Worm (Caenorhabditis elegans) whole organism, early embryonic: ENCODE results near the gene nhr-154.

Experiments
- aly-1 ChIP-seq: sonication (generic microtip); optimal IDR thresholded peaks from 2 replicates; lab custom pipeline; 2016; ENCODE audit warnings: missing genetic modification characterization, missing compliant biosample characterization
- ama-1 ChIP-seq: fragments of 150-350 bp; optimal IDR thresholded peaks from 2 replicates; lab custom pipeline; 2014
- ets-7 ChIP-seq: sonication (generic microtip); optimal IDR thresholded peaks from 2 replicates; lab custom pipeline; 2016; ENCODE audit warnings: missing genotype, missing genetic modification characterization, missing compliant biosample characterization
- flt-1 ChIP-seq: fragments of 200-800 bp; sonication (Bioruptor generic); IDR thresholded peaks from 2 replicates; pipeline ENCODE4 v1.3.6; 2022; ENCODE audit warnings: missing genetic modification characterization, missing compliant biosample characterization
- tbx-11 ChIP-seq: fragments of 200-800 bp; sonication (Bioruptor generic); IDR thresholded peaks from 2 replicates; pipeline ENCODE4 v1.3.6; 2022; ENCODE audit warnings: missing genetic modification characterization, missing compliant biosample characterization
- tbx-37 ChIP-seq: fragments of 200-800 bp; sonication (Bioruptor generic); conservative IDR thresholded peaks from 2 replicates; pipeline ENCODE4 v1.3.6; 2022; ENCODE audit warnings: missing genetic modification reagents, missing genetic modification characterization, missing compliant biosample characterization

DNA sequence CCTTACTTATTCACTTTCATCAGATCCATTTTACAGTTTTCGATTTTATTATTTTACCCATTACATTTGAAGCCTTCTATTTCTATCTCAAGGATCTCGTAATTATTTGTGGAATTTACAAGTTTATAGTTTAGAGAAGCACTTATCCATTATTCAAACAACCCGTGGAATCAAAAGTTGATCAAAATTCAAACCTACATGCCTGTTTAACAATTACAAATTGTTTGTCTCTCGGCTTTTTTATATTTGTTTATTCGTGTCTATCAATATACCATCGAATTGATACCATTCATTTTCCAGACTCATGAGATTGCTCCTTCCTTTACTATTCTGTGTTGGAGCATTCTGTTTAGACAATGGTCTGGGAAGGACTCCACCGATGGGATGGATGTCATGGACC is 14.2 kb upstream of the nhr-154 start, which contains the start of gene gana-1:
- TF ChIP-seq tbx-37 (GFP tag; lab: Robert Waterston, UW) (no peak), ama-1 (lab: Kevin White, UChicago) (no peak), aly-1 (tag; lab: Kevin White, UChicago) (no peak), ets-7 (tag; lab: Kevin White, UChicago) (no peak), tbx-11 (GFP tag; lab: Robert Waterston, UW) (no peak), flt-1 (GFP tag; lab: Robert Waterston, UW) (no peak)
